Fruit fly (Drosophila melanogaster) Kc167 (cell line): ENCODE data around the gene Cyp318a1.

Source experiments
- Myc ChIP-seq: fragments of >200 bp; optimal IDR thresholded peaks from 2 replicates; lab custom pipeline; 2017; ENCODE audit warnings: missing external identifiers
- Sin3A ChIP-seq: fragments of >200 bp; optimal IDR thresholded peaks from 2 replicates; lab custom pipeline; 2018; ENCODE audit warnings: missing external identifiers
- h ChIP-seq: fragments of >200 bp; optimal IDR thresholded peaks from 3 replicates; lab custom pipeline; 2018; ENCODE audit warnings: missing external identifiers
- insv ChIP-seq: fragments of >200 bp; optimal IDR thresholded peaks from 3 replicates; lab custom pipeline; 2018; ENCODE audit warnings: missing external identifiers
- psq ChIP-seq: fragments of >200 bp; optimal IDR thresholded peaks from 2 replicates; lab custom pipeline; 2017; ENCODE audit warnings: missing external identifiers
- ttk ChIP-seq: sonication (Bioruptor generic); optimal IDR thresholded peaks from 2 replicates; lab custom pipeline; 2017; ENCODE audit warnings: missing external identifiers

Gene Cyp318a1

dm6 chrX:12082244-12082643, 49.8 kb downstream of the Cyp318a1 start:
- TF ChIP-seq h (lab: Kevin White, UChicago) = no peak
- TF ChIP-seq insv (lab: Kevin White, UChicago) = no peak
- TF ChIP-seq psq (lab: Kevin White, UChicago) = no peak
- TF ChIP-seq Sin3A = no peak
- no peak for TF ChIP-seq ttk (lab: Kevin White, UChicago)
- TF ChIP-seq Myc (lab: Kevin White, UChicago) = no peak

- TF ChIP-seq Sin3A (no peak), psq (lab: Kevin White, UChicago) (no peak), ttk (lab: Kevin White, UChicago) (no peak), h (lab: Kevin White, UChicago) (no peak), insv (lab: Kevin White, UChicago) (no peak), Myc (lab: Kevin White, UChicago) (no peak)
These were observed 52.0 kb downstream of the Cyp318a1 start for dm6 chrX:12084406-12084805.
